Worm (Caenorhabditis elegans): ENCODE data around the gene T16A9.5.

T16A9.5 gene

ce11 chrV:14193451-14193850 is 21.6 kb downstream of the T16A9.5 start, which contains the start of gene atfs-1 (continued):
- no peak for TF ChIP-seq fkh-10 (GFP tag; optimal IDR thresholded peaks at IDR 0.05)

ce11 chrV:14192870-14193269 is 22.1 kb downstream of the T16A9.5 start:
- no peak for TF ChIP-seq ztf-4 (tag; optimal IDR thresholded peaks at IDR 0.05)
- no peak for TF ChIP-seq R02D3.7 (tag; optimal IDR thresholded peaks at IDR 0.05)
- TF ChIP-seq unc-39 (tag; optimal IDR thresholded peaks at IDR 0.05) = no peak
- no peak for TF ChIP-seq lsy-12 (tag; optimal IDR thresholded peaks at IDR 0.05)
- no peak for TF ChIP-seq ztf-11 (tag; optimal IDR thresholded peaks at IDR 0.05)
- TF ChIP-seq ceh-9 (tag; optimal IDR thresholded peaks at IDR 0.05) = no peak
- TF ChIP-seq fkh-2 (tag; optimal IDR thresholded peaks at IDR 0.05) = no peak
- TF ChIP-seq nhr-43 (tag; optimal IDR thresholded peaks at IDR 0.05; ENCODE audit: poor library complexity, severe bottlenecking) = no peak
- TF ChIP-seq sea-2 (GFP tag; optimal IDR thresholded peaks at IDR 0.05) = no peak
- no peak for TF ChIP-seq egl-5 (tag; optimal IDR thresholded peaks at IDR 0.05)
- TF ChIP-seq unc-62 (GFP tag; optimal IDR thresholded peaks at IDR 0.05) = no peak
- no peak for TF ChIP-seq nhr-25 (tag; optimal IDR thresholded peaks at IDR 0.05)

ce11 chrV:14187104-14187503 is 27.9 kb downstream of the T16A9.5 start:
- no peak for TF ChIP-seq nhr-28 (tag; optimal IDR thresholded peaks at IDR 0.05)
- TF ChIP-seq egl-5 (tag; optimal IDR thresholded peaks at IDR 0.05) = no peak
- TF ChIP-seq elt-1 (tag; optimal IDR thresholded peaks at IDR 0.05) = no peak
- TF ChIP-seq pqm-1 (tag; optimal IDR thresholded peaks at IDR 0.05) = no peak
- TF ChIP-seq mml-1 (tag; optimal IDR thresholded peaks at IDR 0.05) = no peak
- TF ChIP-seq elt-2 (tag; optimal IDR thresholded peaks at IDR 0.05) = no peak
- TF ChIP-seq fos-1 (tag; optimal IDR thresholded peaks at IDR 0.05) = no peak
- TF ChIP-seq lsy-12 (tag; optimal IDR thresholded peaks at IDR 0.05) = no peak

ce11 chrV:14185438-14185837 is 29.6 kb downstream of the T16A9.5 start, which contains the start of the genes trm-1 and ints-2:
Gene trm-1 (minus strand): TSS chrV:14185612.
Gene ints-2 (plus strand): TSS chrV:14185686.
- TF ChIP-seq mdl-1 (tag; optimal IDR thresholded peaks at IDR 0.05) (no peak), daf-12 (tag; optimal IDR thresholded peaks at IDR 0.05) (no peak), jun-1 (tag; optimal IDR thresholded peaks at IDR 0.05) (peak; percentile 32), fkh-2 (tag; optimal IDR thresholded peaks at IDR 0.05) (no peak), elt-1 (tag; optimal IDR thresholded peaks at IDR 0.05) (no peak), pha-4 (tag; optimal IDR thresholded peaks at IDR 0.05) (peak; percentile 78), ceh-28 (tag; optimal IDR thresholded peaks at IDR 0.05) (peak; percentile 2), lsy-12 (tag; optimal IDR thresholded peaks at IDR 0.05) (no peak), nhr-43 (tag; optimal IDR thresholded peaks at IDR 0.05; ENCODE audit: poor library complexity, severe bottlenecking) (peak; percentile 54), nhr-77 (tag; optimal IDR thresholded peaks at IDR 0.05) (no peak), sea-2 (GFP tag; optimal IDR thresholded peaks at IDR 0.05) (no peak), skn-1 (tag; optimal IDR thresholded peaks at IDR 0.05) (no peak), ztf-11 (tag; optimal IDR thresholded peaks at IDR 0.05) (no peak), nhr-25 (tag; optimal IDR thresholded peaks at IDR 0.05) (peak; percentile 36), nhr-12 (tag; optimal IDR thresholded peaks at IDR 0.05) (no peak), R02D3.7 (tag; optimal IDR thresholded peaks at IDR 0.05) (peak; percentile 47), elt-2 (tag; optimal IDR thresholded peaks at IDR 0.05) (peak; percentile 21), egl-5 (tag; optimal IDR thresholded peaks at IDR 0.05) (peak; percentile 3), unc-39 (tag; optimal IDR thresholded peaks at IDR 0.05) (no peak), ZK546.5 (tag; optimal IDR thresholded peaks at IDR 0.05) (no peak), unc-62 (GFP tag; optimal IDR thresholded peaks at IDR 0.05) (no peak), ceh-82 (tag; optimal IDR thresholded peaks at IDR 0.05) (no peak), hmg-11 (tag; optimal IDR thresholded peaks at IDR 0.05) (peak; percentile 62), tbx-2 (tag; optimal IDR thresholded peaks at IDR 0.05) (no peak), lin-39 (tag; optimal IDR thresholded peaks at IDR 0.05) (peak; percentile 66), ceh-16 (tag; optimal IDR thresholded peaks at IDR 0.05) (no peak), nhr-67 (tag; optimal IDR thresholded peaks at IDR 0.05) (no peak), nhr-76 (tag; optimal IDR thresholded peaks at IDR 0.05) (no peak), ceh-9 (tag; optimal IDR thresholded peaks at IDR 0.05) (no peak), nfya-1 (tag; optimal IDR thresholded peaks at IDR 0.05; ENCODE audit: insufficient read depth) (peak; percentile 66), nhr-23 (tag; optimal IDR thresholded peaks at IDR 0.05) (peak; percentile 55), nhr-28 (tag; optimal IDR thresholded peaks at IDR 0.05) (no peak), fos-1 (tag; optimal IDR thresholded peaks at IDR 0.05) (no peak), snpc-4 (tag; optimal IDR thresholded peaks at IDR 0.05) (no peak), egl-27 (tag; optimal IDR thresholded peaks at IDR 0.05) (no peak), lin-15B (tag; optimal IDR thresholded peaks at IDR 0.05) (peak; percentile 90), eor-1 (tag; optimal IDR thresholded peaks at IDR 0.05) (no peak), mml-1 (tag; optimal IDR thresholded peaks at IDR 0.05) (no peak), nhr-237 (tag; optimal IDR thresholded peaks at IDR 0.05) (no peak), ama-1 (optimal IDR thresholded peaks at IDR 0.05) (no peak), zag-1 (tag; optimal IDR thresholded peaks at IDR 0.05) (no peak), elt-3 (tag; optimal IDR thresholded peaks at IDR 0.05) (no peak), pqm-1 (tag; optimal IDR thresholded peaks at IDR 0.05) (peak; percentile 36), aly-2 (tag; optimal IDR thresholded peaks at IDR 0.05) (no peak), fkh-10 (GFP tag; optimal IDR thresholded peaks at IDR 0.05) (peak; percentile 57), ztf-4 (tag; optimal IDR thresholded peaks at IDR 0.05) (no peak)

All from whole organism, L3 larva.